Fruit fly (Drosophila melanogaster) whole organism, embryonic: ENCODE measurements around the gene CG13837.

Experiments used
- Atf3 ChIP-seq: fragments of 200-800 bp; sonication (Bioruptor generic); optimal IDR thresholded peaks from 3 replicates; lab custom pipeline; 2016; ENCODE audit warnings: missing biosample characterization, missing genetic modification characterization
- Blimp-1 ChIP-seq: fragments of 200-800 bp; sonication (Bioruptor generic); optimal IDR thresholded peaks from 3 replicates; lab custom pipeline; 2018; ENCODE audit warnings: missing biosample characterization, missing genetic modification characterization, mild to moderate bottlenecking, moderate library complexity, missing genetic modification reagents
- CG12299 ChIP-seq: fragments of 200-800 bp; sonication (Bioruptor generic); optimal IDR thresholded peaks from 2 replicates; lab custom pipeline; 2018; ENCODE audit warnings: missing biosample characterization, mild to moderate bottlenecking, missing genetic modification characterization
- CG14441 ChIP-seq: fragments of 200-800 bp; sonication (Bioruptor generic); IDR thresholded peaks from 2 replicates; pipeline ENCODE4 v1.3.6; 2022; ENCODE audit warnings: missing biosample characterization, missing genetic modification characterization
- CG17328 ChIP-seq: fragments of 200-800 bp; sonication (Bioruptor generic); IDR thresholded peaks from 2 replicates; pipeline ENCODE4 v1.3.6; 2022; ENCODE audit warnings: missing biosample characterization, missing genetic modification characterization
- CG17912 ChIP-seq: fragments of 200-800 bp; sonication (Bioruptor generic); optimal IDR thresholded peaks from 2 replicates; lab custom pipeline; 2018; ENCODE audit warnings: missing biosample characterization, mild to moderate bottlenecking, missing genetic modification characterization
- CG18011 ChIP-seq: fragments of 200-800 bp; sonication (Bioruptor generic); optimal IDR thresholded peaks from 2 replicates; lab custom pipeline; 2017; ENCODE audit warnings: missing biosample characterization, missing genetic modification characterization, mild to moderate bottlenecking, moderate library complexity, missing genotype
- CG3065 ChIP-seq: fragments of 200-800 bp; sonication (Bioruptor generic); optimal IDR thresholded peaks from 2 replicates; lab custom pipeline; 2016; ENCODE audit warnings: missing biosample characterization, missing genetic modification characterization
- CG32772 ChIP-seq: fragments of 200-800 bp; sonication (Bioruptor generic); IDR thresholded peaks from 2 replicates; pipeline ENCODE4 v1.3.6; 2022; ENCODE audit warnings: missing biosample characterization, missing genetic modification characterization
- CG3281 ChIP-seq: fragments of 200-800 bp; sonication (Bioruptor generic); optimal IDR thresholded peaks from 3 replicates; lab custom pipeline; 2017; ENCODE audit warnings: missing biosample characterization, mild to moderate bottlenecking, missing genetic modification characterization
- CG6689 ChIP-seq: fragments of 200-800 bp; sonication (Bioruptor generic); IDR thresholded peaks from 2 replicates; pipeline ENCODE4 v1.3.6; 2022; ENCODE audit warnings: missing biosample characterization, missing genetic modification characterization
- CG7786 ChIP-seq: fragments of 200-800 bp; sonication (Bioruptor generic); optimal IDR thresholded peaks from 2 replicates; lab custom pipeline; 2016; ENCODE audit warnings: missing biosample characterization, missing genetic modification characterization
- CG7928 ChIP-seq: fragments of 200-800 bp; sonication (Bioruptor generic); optimal IDR thresholded peaks from 2 replicates; lab custom pipeline; 2017; ENCODE audit warnings: missing biosample characterization, mild to moderate bottlenecking, missing genetic modification characterization
- Dad ChIP-seq: fragments of 200-800 bp; sonication (Bioruptor generic); optimal IDR thresholded peaks from 3 replicates; lab custom pipeline; 2016; ENCODE audit warnings: missing biosample characterization, missing genetic modification characterization
- Dip2 ChIP-seq: fragments of 200-800 bp; sonication (Bioruptor generic); IDR thresholded peaks from 2 replicates; pipeline ENCODE4 v1.3.6; 2022; ENCODE audit warnings: missing biosample characterization, missing genetic modification characterization
- Doc3 ChIP-seq: fragments of 200-800 bp; sonication (Bioruptor generic); IDR thresholded peaks from 3 replicates; pipeline ENCODE4 v1.3.6; 2022; ENCODE audit warnings: missing biosample characterization, missing genetic modification characterization; ENCODE audit not compliant: partially characterized antibody
- Drgx ChIP-seq: fragments of 200-800 bp; sonication (Bioruptor generic); IDR thresholded peaks from 2 replicates; pipeline ENCODE4 v1.3.6; 2022; ENCODE audit warnings: missing biosample characterization, missing genetic modification characterization
- Hr51 ChIP-seq, 2 experiments: fragments of 200-800 bp; sonication (Bioruptor generic); optimal IDR thresholded peaks; 2 replicates in 1 of 2; 3 replicates in 1 of 2; lab custom pipeline; 2016 to 2018; ENCODE audit warnings: missing biosample characterization in 2 of 2, missing genetic modification characterization in 2 of 2, mild to moderate bottlenecking in 1 of 2, moderate library complexity in 1 of 2
- NC2α ChIP-seq: fragments of 200-800 bp; sonication (Bioruptor generic); optimal IDR thresholded peaks from 2 replicates; lab custom pipeline; 2016; ENCODE audit warnings: missing biosample characterization, missing genetic modification characterization
- NC2β ChIP-seq: fragments of 200-800 bp; sonication (Bioruptor generic); optimal IDR thresholded peaks from 2 replicates; lab custom pipeline; 2016; ENCODE audit warnings: missing biosample characterization, missing genetic modification characterization
- Oaz ChIP-seq: fragments of 200-800 bp; sonication (Bioruptor generic); IDR thresholded peaks from 2 replicates; pipeline ENCODE4 v1.3.6; 2022; ENCODE audit warnings: missing biosample characterization, missing genetic modification characterization
- Pdp1 ChIP-seq, 2 experiments: fragments of 200-800 bp; sonication (Bioruptor generic); optimal IDR thresholded peaks; 3 replicates each; lab custom pipeline; 2016; ENCODE audit warnings: missing biosample characterization in 2 of 2, missing genetic modification characterization in 2 of 2, mild to moderate bottlenecking in 1 of 2, moderate library complexity in 1 of 2
- Sox100B ChIP-seq: fragments of 200-800 bp; sonication (Bioruptor generic); optimal IDR thresholded peaks from 3 replicates; lab custom pipeline; 2018; ENCODE audit warnings: missing biosample characterization, mild to moderate bottlenecking, missing genetic modification characterization
- TFAM ChIP-seq: fragments of 200-800 bp; sonication (Bioruptor generic); optimal IDR thresholded peaks from 2 replicates; lab custom pipeline; 2017; ENCODE audit warnings: missing biosample characterization, missing genetic modification characterization, inconsistent platforms
- Trl ChIP-seq, 3 experiments: fragments of >200 bp in 2 of 3; fragments of 200-800 bp in 1 of 3; sonication (Bioruptor generic) in 1 of 3; optimal IDR thresholded peaks; 2 replicates in 1 of 3; 3 replicates in 2 of 3; lab custom pipeline; 2016 to 2017; ENCODE audit warnings: missing biosample characterization in 1 of 3, missing genetic modification characterization in 1 of 3
- aop ChIP-seq: fragments of 200-800 bp; sonication (Bioruptor generic); IDR thresholded peaks from 2 replicates; pipeline ENCODE4 v1.3.6; 2022; ENCODE audit warnings: missing biosample characterization, missing genetic modification characterization
- ara ChIP-seq: fragments of 200-800 bp; sonication (Bioruptor generic); IDR thresholded peaks from 2 replicates; pipeline ENCODE4 v1.3.6; 2022; ENCODE audit warnings: missing biosample characterization, missing genetic modification characterization
- cg ChIP-seq: fragments of 200-800 bp; sonication (Bioruptor generic); optimal IDR thresholded peaks from 3 replicates; lab custom pipeline; 2019; ENCODE audit warnings: missing biosample characterization, mild to moderate bottlenecking, missing genetic modification characterization, moderate library complexity
- chinmo ChIP-seq: fragments of 200-800 bp; sonication (Bioruptor generic); IDR thresholded peaks from 4 replicates; pipeline ENCODE4 v1.3.6; 2022; ENCODE audit warnings: missing biosample characterization, missing genetic modification characterization; ENCODE audit not compliant: partially characterized antibody
- cwo ChIP-seq: fragments of 200-800 bp; sonication (Bioruptor generic); optimal IDR thresholded peaks from 3 replicates; lab custom pipeline; 2017; ENCODE audit warnings: missing biosample characterization, missing genetic modification characterization, mild to moderate bottlenecking, moderate library complexity, missing genetic modification reagents
- emc ChIP-seq: fragments of 200-800 bp; sonication (Bioruptor generic); optimal IDR thresholded peaks from 2 replicates; lab custom pipeline; 2016; ENCODE audit warnings: missing biosample characterization, missing genetic modification characterization
- esg ChIP-seq: fragments of 200-800 bp; sonication (Bioruptor generic); conservative IDR thresholded peaks from 2 replicates; pipeline ENCODE4 v1.3.6; 2022; ENCODE audit warnings: missing biosample characterization, missing genetic modification characterization
- exex ChIP-seq: fragments of 200-800 bp; sonication (Bioruptor generic); optimal IDR thresholded peaks from 4 replicates; lab custom pipeline; 2018; ENCODE audit warnings: missing biosample characterization, mild to moderate bottlenecking, missing genetic modification characterization, moderate library complexity
- fu2 ChIP-seq: fragments of 200-800 bp; sonication (Bioruptor generic); optimal IDR thresholded peaks from 2 replicates; lab custom pipeline; 2016; ENCODE audit warnings: missing biosample characterization, missing genetic modification characterization
- jumu ChIP-seq: fragments of 200-800 bp; sonication (Bioruptor generic); optimal IDR thresholded peaks from 3 replicates; lab custom pipeline; 2016; ENCODE audit warnings: missing biosample characterization, missing genetic modification characterization
- lab ChIP-seq: fragments of 200-800 bp; sonication (Bioruptor generic); optimal IDR thresholded peaks from 3 replicates; lab custom pipeline; 2017; ENCODE audit warnings: missing biosample characterization, missing genetic modification characterization, mild to moderate bottlenecking, moderate library complexity, missing genetic modification reagents
- luna ChIP-seq: fragments of 200-800 bp; sonication (Bioruptor generic); optimal IDR thresholded peaks from 2 replicates; lab custom pipeline; 2016; ENCODE audit warnings: missing biosample characterization, missing genetic modification characterization
- mam ChIP-seq: fragments of 200-800 bp; sonication (Bioruptor generic); optimal IDR thresholded peaks from 3 replicates; lab custom pipeline; 2016; ENCODE audit warnings: missing biosample characterization, missing genetic modification characterization
- odd ChIP-seq: fragments of 200-800 bp; sonication (Bioruptor generic); optimal IDR thresholded peaks from 2 replicates; lab custom pipeline; 2017; ENCODE audit warnings: missing biosample characterization, mild to moderate bottlenecking, missing genetic modification characterization
- pfk ChIP-seq: fragments of 200-800 bp; sonication (Bioruptor generic); optimal IDR thresholded peaks from 2 replicates; lab custom pipeline; 2018; ENCODE audit warnings: missing biosample characterization, mild to moderate bottlenecking, missing genetic modification characterization, moderate library complexity
- pnt ChIP-seq: fragments of 200-800 bp; sonication (Bioruptor generic); optimal IDR thresholded peaks from 3 replicates; lab custom pipeline; 2016; ENCODE audit warnings: missing biosample characterization, missing genetic modification characterization
- sr ChIP-seq: fragments of 200-800 bp; sonication (Bioruptor generic); IDR thresholded peaks from 3 replicates; pipeline ENCODE4 v1.3.6; 2022; ENCODE audit warnings: missing biosample characterization, missing genetic modification characterization
- trh ChIP-seq: fragments of 200-800 bp; sonication (Bioruptor generic); optimal IDR thresholded peaks from 2 replicates; lab custom pipeline; 2016; ENCODE audit warnings: missing biosample characterization, missing genetic modification characterization
- wek ChIP-seq: fragments of 200-800 bp; sonication (Bioruptor generic); optimal IDR thresholded peaks from 3 replicates; lab custom pipeline; 2018; ENCODE audit warnings: missing biosample characterization, mild to moderate bottlenecking, missing genetic modification characterization, moderate library complexity
- z ChIP-seq: fragments of 200-800 bp; sonication (Bioruptor generic); IDR thresholded peaks from 3 replicates; pipeline ENCODE4 v1.3.6; 2022; ENCODE audit warnings: missing biosample characterization, missing genetic modification characterization

The CG13837 gene

dm6 chr3R:23043690-23044089 lies at the start of gene CG13837:
CG13837 (plus strand) TSS chr3R:23043990.
- TF ChIP-seq CG3065 (GFP tag; lab: Kevin White, UChicago) (peak; percentile 75), mam (GFP tag; lab: Kevin White, UChicago) (no peak), sr (GFP tag; lab: Robert Waterston, UW) (no peak)

DNA sequence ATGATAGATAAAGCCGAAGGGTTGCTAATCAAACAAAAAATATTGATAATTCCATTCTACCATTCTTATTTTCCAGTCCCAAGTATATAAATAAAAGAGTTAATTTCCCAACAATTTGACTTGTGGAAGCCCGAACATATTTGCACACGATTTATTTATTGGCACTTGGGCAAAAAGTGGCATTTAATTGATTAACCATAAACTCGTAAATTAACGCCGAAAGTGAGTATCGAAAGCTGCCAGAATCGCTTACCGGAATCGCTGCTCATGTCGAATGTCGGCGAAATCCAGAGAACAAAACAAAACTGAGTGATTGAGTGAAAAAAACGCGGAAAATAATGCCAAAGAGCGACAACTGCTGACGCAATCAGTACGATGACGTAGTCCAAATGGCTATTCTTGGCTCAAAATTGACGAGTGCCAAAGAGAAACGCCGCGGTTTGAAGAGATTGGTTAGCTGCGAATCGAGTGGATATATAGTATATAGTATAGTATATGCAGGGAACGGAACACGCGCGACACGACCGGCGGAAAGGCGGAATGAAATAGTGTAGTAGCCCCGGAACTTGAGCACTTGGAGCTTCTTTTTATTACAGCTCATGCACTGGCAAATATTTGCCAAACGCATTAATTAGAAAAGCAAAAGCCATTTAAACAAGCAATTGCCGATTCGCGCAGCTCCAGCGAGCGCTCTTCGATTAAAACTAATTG lies 45.7 kb upstream of the CG13837 start, which contains the start of gene Nha2:
Nha2 (minus strand) TSS at position 617 of the 711 bp plus-strand sequence.
- TF ChIP-seq pfk (GFP tag; lab: Kevin White, UChicago) (peak; percentile 66), cwo (no peak), Pdp1 (GFP tag; optimal IDR thresholded peaks at IDR 0.05; lab: Kevin White, UChicago) (peak in 1 of 2 experiments; percentile 72), chinmo (GFP tag; lab: Robert Waterston, UW) (0 out of 4 replicates have a peak, but pooled peaks have one; percentile 70), exex (peak; percentile 87), CG3281 (GFP tag; lab: Kevin White, UChicago) (no peak), Oaz (GFP tag; lab: Robert Waterston, UW) (no peak), z (peak; percentile 87), aop (no peak), Trl (optimal IDR thresholded peaks at IDR 0.05; lab: Kevin White, UChicago) (peak in 1 of 2 experiments; percentile 72), Trl (GFP tag; optimal IDR thresholded peaks at IDR 0.05; lab: Kevin White, UChicago) (no peak), esg (GFP tag; lab: Robert Waterston, UW) (no peak)

dm6 chr3R:22998623-22999179 lies 45.1 kb upstream of the CG13837 start:
- no peak for TF ChIP-seq NC2β
- TF ChIP-seq Drgx (GFP tag; lab: Robert Waterston, UW) = no peak
- no peak for TF ChIP-seq emc (GFP tag; lab: Kevin White, UChicago)
- TF ChIP-seq luna = no peak
- TF ChIP-seq CG18011 = no peak
- TF ChIP-seq CG7928 (GFP tag; lab: Kevin White, UChicago) = no peak
- TF ChIP-seq wek (GFP tag; lab: Kevin White, UChicago) = no peak
- TF ChIP-seq Atf3 (GFP tag; lab: Kevin White, UChicago) = no peak
- no peak for TF ChIP-seq fu2 (GFP tag; lab: Kevin White, UChicago)
- peak; percentile 39 for TF ChIP-seq pfk (GFP tag; lab: Kevin White, UChicago)
- no peak for TF ChIP-seq Dad
- TF ChIP-seq exex = peak; percentile 62
- no peak for TF ChIP-seq CG6689 (GFP tag; lab: Robert Waterston, UW)
- no peak for TF ChIP-seq CG12299
- TF ChIP-seq jumu (GFP tag; lab: Kevin White, UChicago) = no peak
- TF ChIP-seq Sox100B (GFP tag; lab: Kevin White, UChicago) = no peak
- no peak for TF ChIP-seq NC2α (GFP tag; lab: Kevin White, UChicago)
- TF ChIP-seq Hr51 (GFP tag; optimal IDR thresholded peaks at IDR 0.05; lab: Kevin White, UChicago) = no peak
- TF ChIP-seq ara (GFP tag; lab: Robert Waterston, UW) = no peak
- peak; percentile 81 for TF ChIP-seq Dip2 (GFP tag; lab: Robert Waterston, UW)
- no peak for TF ChIP-seq CG17912 (GFP tag; lab: Kevin White, UChicago)
- no peak for TF ChIP-seq CG32772 (GFP tag; lab: Robert Waterston, UW)
- TF ChIP-seq lab = peak; percentile 40
- no peak for TF ChIP-seq CG7786 (GFP tag; lab: Kevin White, UChicago)
- TF ChIP-seq Blimp-1 (GFP tag; lab: Kevin White, UChicago) = peak; percentile 54
- no peak for TF ChIP-seq CG14441 (GFP tag; lab: Robert Waterston, UW)
- no peak for TF ChIP-seq CG17328 (GFP tag; lab: Robert Waterston, UW)
- no peak for TF ChIP-seq cg (GFP tag; lab: Kevin White, UChicago)
- no peak for TF ChIP-seq TFAM
- TF ChIP-seq pnt (GFP tag; lab: Kevin White, UChicago) = no peak
- no peak for TF ChIP-seq trh (GFP tag; lab: Kevin White, UChicago)
- no peak for TF ChIP-seq Doc3
- TF ChIP-seq odd (GFP tag; lab: Kevin White, UChicago) = no peak
